Fruit fly (Drosophila melanogaster) whole organism, embryonic: Measurements from ENCODE around the gene ple.

ENCODE experiments used
- Asciz ChIP-seq: fragments of 200-800 bp; sonication (Bioruptor generic); optimal IDR thresholded peaks from 2 replicates; lab custom pipeline; 2017; ENCODE audit warnings: missing biosample characterization, mild to moderate bottlenecking, missing genetic modification characterization, missing genetic modification reagents
- CG11085 ChIP-seq: fragments of 200-800 bp; sonication (Bioruptor generic); IDR thresholded peaks from 2 replicates; pipeline ENCODE4 v1.3.6; 2022; ENCODE audit warnings: missing biosample characterization, missing genetic modification characterization
- CG11504 ChIP-seq: fragments of 200-800 bp; sonication (Bioruptor generic); optimal IDR thresholded peaks from 3 replicates; lab custom pipeline; 2019; ENCODE audit warnings: missing biosample characterization, mild to moderate bottlenecking, missing genetic modification characterization, moderate library complexity
- CG11695 ChIP-seq: fragments of 200-800 bp; sonication (Bioruptor generic); IDR thresholded peaks from 3 replicates; pipeline ENCODE4 v1.3.6; 2022; ENCODE audit warnings: missing biosample characterization, missing genetic modification characterization
- CG11723 ChIP-seq: fragments of 200-800 bp; sonication (Bioruptor generic); optimal IDR thresholded peaks from 2 replicates; lab custom pipeline; 2017; ENCODE audit warnings: missing biosample characterization, mild to moderate bottlenecking, missing genetic modification characterization
- CG12769 ChIP-seq: fragments of 200-800 bp; sonication (Bioruptor generic); optimal IDR thresholded peaks from 2 replicates; lab custom pipeline; 2019; ENCODE audit warnings: missing biosample characterization, mild to moderate bottlenecking, missing genetic modification characterization, moderate library complexity
- CG13424 ChIP-seq: fragments of 200-800 bp; sonication (Bioruptor generic); optimal IDR thresholded peaks from 2 replicates; lab custom pipeline; 2019; ENCODE audit warnings: missing biosample characterization, mild to moderate bottlenecking, missing genetic modification characterization, moderate library complexity
- CG17802 ChIP-seq: fragments of 200-800 bp; sonication (Bioruptor generic); optimal IDR thresholded peaks from 2 replicates; lab custom pipeline; 2018; ENCODE audit warnings: missing biosample characterization, mild to moderate bottlenecking, missing genetic modification characterization, moderate library complexity
- CG1832 ChIP-seq: fragments of 200-800 bp; sonication (Bioruptor generic); optimal IDR thresholded peaks from 2 replicates; lab custom pipeline; 2017; ENCODE audit warnings: missing biosample characterization, mild to moderate bottlenecking, missing genetic modification characterization, inconsistent platforms
- CG2712 ChIP-seq: fragments of 200-800 bp; optimal IDR thresholded peaks from 3 replicates; lab custom pipeline; 2019; ENCODE audit warnings: missing biosample characterization, mild to moderate bottlenecking, missing genetic modification characterization, moderate library complexity
- CG30403 ChIP-seq: fragments of 200-800 bp; sonication (Bioruptor generic); optimal IDR thresholded peaks from 3 replicates; lab custom pipeline; 2016; ENCODE audit warnings: missing biosample characterization, missing genetic modification characterization
- CG32772 ChIP-seq: fragments of 200-800 bp; sonication (Bioruptor generic); IDR thresholded peaks from 2 replicates; pipeline ENCODE4 v1.3.6; 2022; ENCODE audit warnings: missing biosample characterization, missing genetic modification characterization
- CG6683 ChIP-seq: fragments of 200-800 bp; sonication (Bioruptor generic); optimal IDR thresholded peaks from 2 replicates; lab custom pipeline; 2017; ENCODE audit warnings: missing biosample characterization, mild to moderate bottlenecking, missing genetic modification characterization, missing genetic modification reagents
- CG6689 ChIP-seq: fragments of 200-800 bp; sonication (Bioruptor generic); IDR thresholded peaks from 2 replicates; pipeline ENCODE4 v1.3.6; 2022; ENCODE audit warnings: missing biosample characterization, missing genetic modification characterization
- CG6765 ChIP-seq: fragments of 200-800 bp; sonication (Bioruptor generic); optimal IDR thresholded peaks from 3 replicates; lab custom pipeline; 2017; ENCODE audit warnings: missing biosample characterization, mild to moderate bottlenecking, missing genetic modification characterization
- CG6813 ChIP-seq: fragments of 200-800 bp; sonication (Bioruptor generic); optimal IDR thresholded peaks from 2 replicates; lab custom pipeline; 2017; ENCODE audit warnings: missing biosample characterization, missing genetic modification characterization, mild to moderate bottlenecking, moderate library complexity, missing genetic modification reagents
- CG7963 ChIP-seq: fragments of 200-800 bp; sonication (Bioruptor generic); IDR thresholded peaks from 3 replicates; pipeline ENCODE4 v1.3.6; 2022; ENCODE audit warnings: missing biosample characterization, missing genetic modification characterization; ENCODE audit not compliant: partially characterized antibody
- CG8359 ChIP-seq: fragments of 200-800 bp; sonication (Bioruptor generic); optimal IDR thresholded peaks from 2 replicates; lab custom pipeline; 2017; ENCODE audit warnings: missing biosample characterization, mild to moderate bottlenecking, missing genetic modification characterization, borderline replicate concordance
- CG9817 ChIP-seq: fragments of 200-800 bp; sonication (Bioruptor generic); optimal IDR thresholded peaks from 2 replicates; lab custom pipeline; 2018; ENCODE audit warnings: missing biosample characterization, mild to moderate bottlenecking, missing genetic modification characterization, moderate library complexity
- CG9932 ChIP-seq: fragments of 200-800 bp; sonication (Bioruptor generic); IDR thresholded peaks from 2 replicates; pipeline ENCODE4 v1.3.6; 2022; ENCODE audit warnings: missing biosample characterization, missing genetic modification characterization
- CoRest ChIP-seq: fragments of 200-800 bp; sonication (Bioruptor generic); optimal IDR thresholded peaks from 3 replicates; lab custom pipeline; 2018; ENCODE audit warnings: missing biosample characterization, mild to moderate bottlenecking, missing genetic modification characterization, moderate library complexity
- D19A ChIP-seq: fragments of 200-800 bp; optimal IDR thresholded peaks from 3 replicates; lab custom pipeline; 2019; ENCODE audit warnings: missing biosample characterization, mild to moderate bottlenecking, missing genetic modification characterization, moderate library complexity
- Dbx ChIP-seq: fragments of 200-800 bp; sonication (Bioruptor generic); IDR thresholded peaks from 3 replicates; pipeline ENCODE4 v1.3.6; 2022; ENCODE audit warnings: missing biosample characterization, missing genetic modification characterization
- E2f2 ChIP-seq: fragments of 200-800 bp; sonication (Bioruptor generic); IDR thresholded peaks from 2 replicates; pipeline ENCODE4 v1.3.6; 2022; ENCODE audit warnings: missing biosample characterization, missing genetic modification characterization
- H2.0 ChIP-seq: fragments of 200-800 bp; sonication (Bioruptor generic); IDR thresholded peaks from 2 replicates; pipeline ENCODE4 v1.3.6; 2022; ENCODE audit warnings: missing biosample characterization, missing genetic modification characterization
- Hsf ChIP-seq: fragments of 200-800 bp; sonication (Bioruptor generic); optimal IDR thresholded peaks from 3 replicates; lab custom pipeline; 2016; ENCODE audit warnings: missing biosample characterization, missing genetic modification characterization
- Max ChIP-seq: fragments of 200-800 bp; sonication (Bioruptor generic); optimal IDR thresholded peaks from 2 replicates; lab custom pipeline; 2016; ENCODE audit warnings: missing biosample characterization, mild to moderate bottlenecking, missing genetic modification characterization
- Meics ChIP-seq: fragments of 200-800 bp; sonication (Bioruptor generic); optimal IDR thresholded peaks from 2 replicates; lab custom pipeline; 2017; ENCODE audit warnings: missing biosample characterization, mild to moderate bottlenecking, missing genetic modification characterization
- Rfx ChIP-seq: fragments of 200-800 bp; sonication (Bioruptor generic); IDR thresholded peaks from 2 replicates; pipeline ENCODE4 v1.3.6; 2022; ENCODE audit warnings: missing biosample characterization, missing genetic modification characterization
- abd-A ChIP-seq: fragments of 200-800 bp; sonication (Bioruptor generic); optimal IDR thresholded peaks from 3 replicates; lab custom pipeline; 2019; ENCODE audit warnings: missing biosample characterization, mild to moderate bottlenecking, missing genetic modification characterization, moderate library complexity
- al ChIP-seq: fragments of 200-800 bp; sonication (Bioruptor generic); IDR thresholded peaks from 2 replicates; pipeline ENCODE4 v1.3.6; 2022; ENCODE audit warnings: missing biosample characterization, missing genetic modification characterization
- bcd ChIP-seq: fragments of 200-800 bp; sonication (Bioruptor generic); optimal IDR thresholded peaks from 2 replicates; lab custom pipeline; 2017; ENCODE audit warnings: missing biosample characterization, mild to moderate bottlenecking, missing genetic modification characterization
- danr ChIP-seq: fragments of 200-800 bp; sonication (Bioruptor generic); IDR thresholded peaks from 2 replicates; pipeline ENCODE4 v1.3.6; 2022; ENCODE audit warnings: missing biosample characterization, missing genetic modification characterization
- dysf ChIP-seq: fragments of 200-800 bp; sonication (Bioruptor generic); IDR thresholded peaks from 3 replicates; pipeline ENCODE4 v1.3.6; 2022; ENCODE audit warnings: missing biosample characterization, missing genetic modification characterization
- esg ChIP-seq: fragments of 200-800 bp; sonication (Bioruptor generic); conservative IDR thresholded peaks from 2 replicates; pipeline ENCODE4 v1.3.6; 2022; ENCODE audit warnings: missing biosample characterization, missing genetic modification characterization
- eve ChIP-seq, 2 experiments: fragments of >200 bp; optimal IDR thresholded peaks; 2 replicates each; lab custom pipeline; 2017; ENCODE audit warnings: missing biosample characterization in 2 of 2, missing genetic modification characterization in 2 of 2
- ftz-f1 ChIP-seq: fragments of 200-800 bp; sonication (Bioruptor generic); optimal IDR thresholded peaks from 2 replicates; lab custom pipeline; 2016; ENCODE audit warnings: missing biosample characterization, missing genetic modification characterization
- gem ChIP-seq: fragments of 200-800 bp; sonication (Bioruptor generic); optimal IDR thresholded peaks from 2 replicates; lab custom pipeline; 2019; ENCODE audit warnings: missing biosample characterization, mild to moderate bottlenecking, missing genetic modification characterization, moderate library complexity
- ham ChIP-seq: fragments of 200-800 bp; sonication (Bioruptor generic); IDR thresholded peaks from 2 replicates; pipeline ENCODE4 v1.3.6; 2022; ENCODE audit warnings: missing biosample characterization, missing genetic modification characterization
- hbn ChIP-seq: fragments of 200-800 bp; sonication (Bioruptor generic); IDR thresholded peaks from 2 replicates; pipeline ENCODE4 v1.3.6; 2022; ENCODE audit warnings: missing biosample characterization, missing genetic modification characterization; ENCODE audit not compliant: partially characterized antibody
- ken ChIP-seq: fragments of 200-800 bp; sonication (Bioruptor generic); IDR thresholded peaks from 3 replicates; pipeline ENCODE4 v1.3.6; 2022; ENCODE audit warnings: missing biosample characterization, missing genetic modification characterization
- lmd ChIP-seq: fragments of 200-800 bp; sonication (Bioruptor generic); IDR thresholded peaks from 2 replicates; pipeline ENCODE4 v1.3.6; 2022; ENCODE audit warnings: missing biosample characterization, missing genetic modification characterization
- sd ChIP-seq: fragments of 200-800 bp; sonication (Bioruptor generic); optimal IDR thresholded peaks from 3 replicates; lab custom pipeline; 2018; ENCODE audit warnings: missing biosample characterization, mild to moderate bottlenecking, missing genetic modification characterization, moderate library complexity
- slbo ChIP-seq: fragments of 200-800 bp; sonication (Bioruptor generic); IDR thresholded peaks from 2 replicates; pipeline ENCODE4 v1.3.6; 2022; ENCODE audit warnings: missing biosample characterization, missing genetic modification characterization
- sr ChIP-seq: fragments of 200-800 bp; sonication (Bioruptor generic); IDR thresholded peaks from 3 replicates; pipeline ENCODE4 v1.3.6; 2022; ENCODE audit warnings: missing biosample characterization, missing genetic modification characterization
- stc ChIP-seq: fragments of 200-800 bp; sonication (Bioruptor generic); IDR thresholded peaks from 2 replicates; pipeline ENCODE4 v1.3.6; 2022; ENCODE audit warnings: missing biosample characterization, missing genetic modification characterization
- stwl ChIP-seq: fragments of 200-800 bp; sonication (Bioruptor generic); optimal IDR thresholded peaks from 3 replicates; lab custom pipeline; 2018; ENCODE audit warnings: missing biosample characterization, mild to moderate bottlenecking, missing genetic modification characterization, moderate library complexity
- sug ChIP-seq: fragments of 200-800 bp; optimal IDR thresholded peaks from 2 replicates; lab custom pipeline; 2019; ENCODE audit warnings: missing biosample characterization, mild to moderate bottlenecking, missing genetic modification characterization, moderate library complexity

ple gene

DNA sequence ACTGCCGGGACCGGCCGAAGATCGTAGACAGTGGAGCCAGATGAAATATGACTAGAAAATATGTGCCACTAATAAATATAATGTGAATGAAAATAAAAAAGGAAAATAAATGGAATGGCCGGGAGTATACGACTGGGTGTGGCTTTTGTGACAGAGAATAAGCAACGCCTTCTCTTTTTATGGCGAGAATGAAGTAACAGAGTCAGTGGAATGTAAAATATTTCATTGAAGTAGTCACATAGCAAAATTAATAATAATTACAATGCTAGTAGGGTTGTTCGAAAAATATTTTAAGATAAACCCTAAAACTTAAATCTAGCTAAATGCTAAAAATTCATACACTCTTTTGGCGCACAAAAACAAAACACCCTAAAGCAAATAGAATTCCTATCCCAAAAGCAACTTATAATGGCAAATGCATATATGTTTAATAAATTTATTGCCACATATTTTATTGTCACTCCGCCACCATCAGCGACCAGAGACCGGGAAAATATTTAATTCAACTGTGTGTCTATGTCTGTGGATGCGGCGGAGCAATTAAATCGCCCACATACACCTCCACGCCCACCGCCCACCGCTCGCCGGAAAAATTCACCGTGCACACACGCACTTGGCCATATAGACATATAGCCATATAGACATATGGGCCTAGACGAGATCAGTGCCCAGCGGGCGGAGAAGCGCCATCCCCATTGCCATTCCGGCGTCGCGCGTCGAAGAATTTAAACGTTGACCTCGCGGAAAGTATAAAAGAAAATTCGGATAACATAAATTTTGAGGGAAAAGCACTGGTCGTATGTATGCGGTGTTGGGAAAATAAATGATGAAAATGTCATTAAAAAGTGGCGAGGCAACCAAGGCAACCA is 12.4 kb downstream of the ple start:
- TF ChIP-seq eve (GFP tag; optimal IDR thresholded peaks at IDR 0.05; lab: Kevin White, UChicago) (peak in 1 of 2 experiments; percentile 15), danr (0 out of 2 replicates have a peak, but pooled peaks have one; percentile 41), H2.0 (GFP tag; lab: Robert Waterston, UW) (no peak), ham (GFP tag; lab: Robert Waterston, UW) (no peak), ftz-f1 (peak; percentile 81), D19A (no peak), hbn (no peak), CG6813 (GFP tag; lab: Kevin White, UChicago) (no peak), Dbx (0 out of 3 replicates have a peak, but pooled peaks have one; percentile 13), al (GFP tag; lab: Robert Waterston, UW) (0 out of 2 replicates have a peak, but pooled peaks have one; percentile 20), slbo (GFP tag; lab: Robert Waterston, UW) (no peak), Max (GFP tag; lab: Kevin White, UChicago) (no peak), CG9817 (tag; lab: Kevin White, UChicago) (peak; percentile 19), CG11504 (peak; percentile 51), lmd (GFP tag; lab: Robert Waterston, UW) (peak; percentile 49; the same call in 1 of the 2 replicates), ken (GFP tag; lab: Robert Waterston, UW) (no peak), CG11085 (GFP tag; lab: Robert Waterston, UW) (no peak), CG9932 (GFP tag; lab: Robert Waterston, UW) (peak; percentile 52; the same call in 1 of the 2 replicates), CG6683 (GFP tag; lab: Kevin White, UChicago) (no peak), Asciz (GFP tag; lab: Kevin White, UChicago) (peak; percentile 16), esg (GFP tag; lab: Robert Waterston, UW) (peak; percentile 11; the same call in 1 of the 2 replicates), Rfx (GFP tag; lab: Robert Waterston, UW) (peak; percentile 46), abd-A (peak; percentile 0), E2f2 (no peak), CG6689 (GFP tag; lab: Robert Waterston, UW) (peak; percentile 36; the same call in 1 of the 2 replicates), CG11723 (no peak), CoRest (tag; lab: Kevin White, UChicago) (peak; percentile 35), bcd (GFP tag; lab: Kevin White, UChicago) (no peak), Meics (peak; percentile 21), sd (tag; lab: Kevin White, UChicago) (peak; percentile 93), stc (GFP tag; lab: Robert Waterston, UW) (0 out of 2 replicates have a peak, but pooled peaks have one; percentile 35), CG8359 (no peak), CG17802 (tag; lab: Kevin White, UChicago) (no peak), dysf (GFP tag; lab: Robert Waterston, UW) (peak; percentile 55; the same call in 1 of the 3 replicates), CG32772 (GFP tag; lab: Robert Waterston, UW) (no peak), CG11695 (GFP tag; lab: Robert Waterston, UW) (no peak), CG1832 (no peak), CG13424 (tag; lab: Kevin White, UChicago) (peak; percentile 51), CG7963 (GFP tag; lab: Robert Waterston, UW) (no peak), CG6765 (GFP tag; lab: Kevin White, UChicago) (peak; percentile 22), CG2712 (tag; lab: Kevin White, UChicago) (peak; percentile 10), gem (tag; lab: Kevin White, UChicago) (peak; percentile 48), sr (GFP tag; lab: Robert Waterston, UW) (peak; percentile 99), CG12769 (tag; lab: Kevin White, UChicago) (peak; percentile 71), stwl (no peak), CG30403 (peak; percentile 18), sug (tag; lab: Kevin White, UChicago) (peak; percentile 11), Hsf (peak; percentile 7)
